Fruit fly (Drosophila melanogaster): ENCODE measurements around the gene Taf12.
A peak's percentile ranks its signal among the peaks of the same experiment; 100 is the strongest.

Gene Taf12

dm6 chr3R:11688055-11688454 is 8.6 kb upstream of the Taf12 start, which contains the start of gene CG6834:
Gene CG6834 (minus strand): TSS chr3R:11688133.
- peak; percentile 24 for TF ChIP-seq CG33017 (tag; optimal IDR thresholded peaks at IDR 0.05)
- peak; percentile 64 for TF ChIP-seq kay (GFP tag; ENCODE audit: borderline replicate concordance)
- peak; percentile 20 for TF ChIP-seq CG7101 (tag; optimal IDR thresholded peaks at IDR 0.05)
- TF ChIP-seq cic (GFP tag; optimal IDR thresholded peaks at IDR 0.05): peak; percentile 1
- no peak for TF ChIP-seq CG5204 (GFP tag; optimal IDR thresholded peaks at IDR 0.05)

- TF ChIP-seq toe (GFP tag; optimal IDR thresholded peaks at IDR 0.05): no peak
- TF ChIP-seq kay (GFP tag; ENCODE audit: borderline replicate concordance): peak; percentile 29
Observed at dm6 chr3R:11684316-11684715, 4.8 kb upstream of the Taf12 start, which contains the start of gene CG6830. Gene CG6830 (minus strand): TSS chr3R:11684342.

- no peak for TF ChIP-seq Hr96 (GFP tag; optimal IDR thresholded peaks at IDR 0.05)
- peak; percentile 37 for TF ChIP-seq CG12768 (GFP tag; optimal IDR thresholded peaks at IDR 0.05)
- peak; percentile 26 for TF ChIP-seq cic (GFP tag; optimal IDR thresholded peaks at IDR 0.05)
Observed at dm6 chr3R:11683675-11684074, 4.2 kb upstream of the Taf12 start.

- TF ChIP-seq cic (GFP tag; optimal IDR thresholded peaks at IDR 0.05) (peak; percentile 7), bab1 (GFP tag; optimal IDR thresholded peaks at IDR 0.05) (peak; percentile 97), CG1620 (GFP tag; optimal IDR thresholded peaks at IDR 0.05) (peak; percentile 86), CG14711 (tag; optimal IDR thresholded peaks at IDR 0.05) (peak; percentile 95), Hr96 (GFP tag; optimal IDR thresholded peaks at IDR 0.05) (peak; percentile 58), CG5204 (GFP tag; optimal IDR thresholded peaks at IDR 0.05) (no peak), ovo (GFP tag; optimal IDR thresholded peaks at IDR 0.05) (peak; percentile 34), CG7045 (GFP tag; optimal IDR thresholded peaks at IDR 0.05) (peak; percentile 88), tj (GFP tag; optimal IDR thresholded peaks at IDR 0.05) (peak; percentile 85), kay (GFP tag; ENCODE audit: borderline replicate concordance) (no peak), CG7101 (tag; optimal IDR thresholded peaks at IDR 0.05) (peak; percentile 96), cnc (optimal IDR thresholded peaks at IDR 0.05) (no peak), CG11617 (GFP tag; optimal IDR thresholded peaks at IDR 0.05) (peak; percentile 88), Clk (GFP tag; optimal IDR thresholded peaks at IDR 0.05) (peak; percentile 75), Mnt (GFP tag; optimal IDR thresholded peaks at IDR 0.05) (peak; percentile 70), pad (GFP tag; optimal IDR thresholded peaks at IDR 0.05) (peak; percentile 81), toe (GFP tag; optimal IDR thresholded peaks at IDR 0.05) (no peak), CG33017 (tag; optimal IDR thresholded peaks at IDR 0.05) (peak; percentile 95), Crg-1 (GFP tag; optimal IDR thresholded peaks at IDR 0.05) (peak; percentile 69), CG12768 (GFP tag; optimal IDR thresholded peaks at IDR 0.05) (peak; percentile 92)
Observed at dm6 chr3R:11678016-11678415, 1.5 kb downstream of the Taf12 start, which contains the start of gene CG18476. Gene CG18476 (minus strand): TSS chr3R:11678116.

- TF ChIP-seq Hr96 (GFP tag; optimal IDR thresholded peaks at IDR 0.05) (peak; percentile 37), CG11617 (GFP tag; optimal IDR thresholded peaks at IDR 0.05) (peak; percentile 9), CG12768 (GFP tag; optimal IDR thresholded peaks at IDR 0.05) (no peak), kay (GFP tag; ENCODE audit: borderline replicate concordance) (no peak), bab1 (GFP tag; optimal IDR thresholded peaks at IDR 0.05) (peak; percentile 79), ovo (GFP tag; optimal IDR thresholded peaks at IDR 0.05) (peak; percentile 1), pad (GFP tag; optimal IDR thresholded peaks at IDR 0.05) (no peak), toe (GFP tag; optimal IDR thresholded peaks at IDR 0.05) (peak; percentile 61), CG14711 (tag; optimal IDR thresholded peaks at IDR 0.05) (peak; percentile 51), cic (GFP tag; optimal IDR thresholded peaks at IDR 0.05) (no peak), Mnt (GFP tag; optimal IDR thresholded peaks at IDR 0.05) (peak; percentile 39), CG7045 (GFP tag; optimal IDR thresholded peaks at IDR 0.05) (peak; percentile 9), CG1620 (GFP tag; optimal IDR thresholded peaks at IDR 0.05) (peak; percentile 52), CG7101 (tag; optimal IDR thresholded peaks at IDR 0.05) (peak; percentile 60), Crg-1 (GFP tag; optimal IDR thresholded peaks at IDR 0.05) (no peak), cnc (optimal IDR thresholded peaks at IDR 0.05) (no peak), Clk (GFP tag; optimal IDR thresholded peaks at IDR 0.05) (no peak), tj (GFP tag; optimal IDR thresholded peaks at IDR 0.05) (peak; percentile 9)
Observed at dm6 chr3R:11673955-11674663, 5.4 kb downstream of the Taf12 start, which contains the start of gene CG14715. Gene CG14715 (plus strand): TSS chr3R:11674221.

dm6 chr3R:11671784-11672183 is 7.7 kb downstream of the Taf12 start:
- no peak for TF ChIP-seq ovo (GFP tag; optimal IDR thresholded peaks at IDR 0.05)
- TF ChIP-seq CG1620 (GFP tag; optimal IDR thresholded peaks at IDR 0.05): no peak
- no peak for TF ChIP-seq pad (GFP tag; optimal IDR thresholded peaks at IDR 0.05)
- no peak for TF ChIP-seq CG7101 (tag; optimal IDR thresholded peaks at IDR 0.05)
- no peak for TF ChIP-seq kay (GFP tag; ENCODE audit: borderline replicate concordance)
- TF ChIP-seq bab1 (GFP tag; optimal IDR thresholded peaks at IDR 0.05): no peak
- TF ChIP-seq Crg-1 (GFP tag; optimal IDR thresholded peaks at IDR 0.05): no peak
- TF ChIP-seq cic (GFP tag; optimal IDR thresholded peaks at IDR 0.05): no peak
- no peak for TF ChIP-seq Hr96 (GFP tag; optimal IDR thresholded peaks at IDR 0.05)
- no peak for TF ChIP-seq CG14711 (tag; optimal IDR thresholded peaks at IDR 0.05)
- no peak for TF ChIP-seq Clk (GFP tag; optimal IDR thresholded peaks at IDR 0.05)
- no peak for TF ChIP-seq CG33017 (tag; optimal IDR thresholded peaks at IDR 0.05)
- TF ChIP-seq CG11617 (GFP tag; optimal IDR thresholded peaks at IDR 0.05): no peak
- no peak for TF ChIP-seq toe (GFP tag; optimal IDR thresholded peaks at IDR 0.05)
- TF ChIP-seq cnc (optimal IDR thresholded peaks at IDR 0.05): no peak
- TF ChIP-seq Mnt (GFP tag; optimal IDR thresholded peaks at IDR 0.05): no peak

Measured in whole organism, adult.